Worm (Caenorhabditis elegans) whole organism, dauer: Measurements from ENCODE around the gene idpc-2.

Experiments
- unc-62 ChIP-seq: sonication (generic microtip); optimal IDR thresholded peaks from 2 replicates; lab custom pipeline; 2017; ENCODE audit warnings: missing biosample characterization, missing genetic modification reagents, missing genetic modification characterization

Gene idpc-2

ce11 chrV:8615711-8616110 is 5.4 kb downstream of the idpc-2 start:
- TF ChIP-seq unc-62, result no peak

DNA sequence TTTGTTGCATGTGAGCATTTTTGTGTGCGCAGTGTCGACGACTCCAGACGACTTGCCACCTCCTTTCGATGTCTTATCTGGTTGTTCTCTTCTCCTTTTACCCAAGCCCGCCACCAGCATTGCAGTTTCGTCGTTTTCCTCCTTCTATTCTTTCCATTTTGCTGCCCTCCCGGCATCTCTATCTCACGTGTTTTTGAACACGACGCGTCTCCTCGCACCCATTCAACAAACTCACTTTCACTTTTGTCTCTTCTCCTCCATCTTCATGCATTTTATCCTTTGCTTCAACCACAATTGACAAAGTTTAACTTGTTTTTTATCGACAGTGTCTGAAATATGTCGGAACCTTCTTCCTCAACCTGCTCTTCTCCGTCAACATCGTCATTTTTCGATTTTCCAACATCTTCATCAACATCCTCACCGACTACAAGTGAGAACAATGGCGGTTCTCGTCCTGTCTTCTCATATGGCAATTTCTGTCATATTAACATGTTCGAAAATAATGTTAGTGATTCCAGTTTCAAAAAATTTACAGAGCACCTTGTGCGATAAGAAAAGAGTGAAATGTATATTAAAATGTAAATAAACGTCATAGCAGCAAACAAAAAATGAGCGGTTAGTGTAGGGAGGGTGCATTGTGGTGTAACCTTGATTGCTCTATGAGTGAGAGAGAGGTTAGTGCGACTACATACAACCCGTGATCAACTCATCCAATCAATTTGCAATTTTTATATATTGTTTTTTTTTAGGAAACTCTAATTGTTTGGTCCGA is 10.3 kb downstream of the idpc-2 start, which contains the start of gene fip-4:
Gene fip-4 (minus strand): TSS at position 636 of the 772 bp plus-strand sequence.
- TF ChIP-seq unc-62, result no peak

DNA sequence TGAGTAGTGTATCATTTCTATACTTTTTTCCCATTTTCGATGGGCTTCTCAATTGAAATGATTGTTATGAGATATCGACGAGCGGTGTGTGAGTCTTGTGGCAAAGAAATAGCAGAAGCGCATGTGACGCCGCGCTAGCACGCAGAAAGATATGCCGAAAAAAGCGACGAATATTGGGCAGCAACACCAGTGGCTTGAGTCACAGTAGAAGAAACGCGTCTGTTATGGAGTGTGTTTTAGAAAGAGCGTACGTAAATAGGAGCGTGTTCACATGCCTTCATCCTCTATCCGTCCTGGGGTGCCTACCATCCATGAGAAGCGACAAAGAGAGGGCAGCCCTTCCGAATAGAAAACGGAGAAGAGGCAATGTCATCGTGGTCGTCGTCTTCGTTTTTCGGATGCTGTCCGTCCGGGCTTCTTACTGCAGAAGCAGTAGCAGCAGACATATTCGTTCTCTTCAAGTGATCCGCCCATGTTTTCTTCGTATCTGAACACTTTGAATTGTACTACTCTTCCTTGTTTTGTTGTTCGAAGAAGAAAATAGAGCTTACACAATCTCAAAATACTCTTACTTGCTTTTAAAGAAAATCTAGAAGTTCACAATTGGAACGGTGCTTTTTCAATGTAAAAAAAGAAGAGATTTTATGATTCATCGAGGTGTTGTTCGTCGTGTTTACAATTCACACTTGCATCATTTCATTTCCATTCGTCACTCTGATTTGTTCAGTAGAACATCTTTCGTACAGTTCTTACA is 11.2 kb downstream of the idpc-2 start:
- TF ChIP-seq unc-62, result no peak

DNA sequence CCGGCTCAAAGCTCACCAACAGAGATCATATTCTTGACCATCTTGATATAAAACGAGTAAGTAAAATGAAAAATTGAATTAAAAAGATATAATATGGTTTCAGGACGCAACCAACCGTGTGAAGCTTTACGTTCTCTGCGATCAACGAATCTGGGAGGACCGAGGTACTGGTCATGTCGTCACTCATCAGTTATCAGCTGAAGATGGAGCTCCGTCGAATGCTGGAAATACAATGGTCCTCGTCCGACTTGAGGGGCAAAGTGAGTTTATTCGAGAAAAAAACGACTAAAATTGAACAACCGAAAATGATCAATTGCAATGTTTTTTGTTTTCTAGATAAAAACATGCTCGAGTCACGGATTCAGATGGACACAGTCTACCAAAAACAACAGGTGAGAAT is 12.6 kb downstream of the idpc-2 start:
- TF ChIP-seq unc-62, result no peak

DNA sequence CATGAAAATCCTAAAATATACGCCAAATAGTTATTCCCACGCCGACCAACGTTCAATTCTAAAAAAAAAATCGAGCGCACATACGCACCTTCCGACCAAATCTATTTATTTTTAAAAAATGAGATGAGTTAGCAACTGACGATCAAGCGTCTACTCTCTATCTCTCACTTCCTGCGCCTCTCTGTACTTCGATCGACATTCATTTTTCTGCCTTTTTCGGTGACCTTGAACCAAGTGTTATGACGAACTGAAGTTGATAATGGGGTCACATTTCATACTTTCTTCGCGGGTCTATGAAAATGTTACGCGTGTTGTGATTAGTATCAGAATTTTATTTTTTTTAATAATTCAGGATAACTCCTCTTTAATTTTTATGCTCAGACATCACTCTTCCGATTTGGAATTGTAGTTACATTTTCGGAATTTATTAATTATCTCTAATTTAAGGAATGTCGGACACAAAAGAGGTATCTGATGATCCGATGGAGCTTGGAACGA is 13.7 kb downstream of the idpc-2 start, which contains the start of gene smk-1:
Gene smk-1 (plus strand): TSS at position 448 of the 498 bp plus-strand sequence.
- no peak for TF ChIP-seq unc-62

ce11 chrV:8606099-8606696 is 14.9 kb downstream of the idpc-2 start, which contains the start of gene vps-60:
Gene vps-60, minus strand, starts transcription at chrV:8606128.
- TF ChIP-seq unc-62, result no peak

DNA sequence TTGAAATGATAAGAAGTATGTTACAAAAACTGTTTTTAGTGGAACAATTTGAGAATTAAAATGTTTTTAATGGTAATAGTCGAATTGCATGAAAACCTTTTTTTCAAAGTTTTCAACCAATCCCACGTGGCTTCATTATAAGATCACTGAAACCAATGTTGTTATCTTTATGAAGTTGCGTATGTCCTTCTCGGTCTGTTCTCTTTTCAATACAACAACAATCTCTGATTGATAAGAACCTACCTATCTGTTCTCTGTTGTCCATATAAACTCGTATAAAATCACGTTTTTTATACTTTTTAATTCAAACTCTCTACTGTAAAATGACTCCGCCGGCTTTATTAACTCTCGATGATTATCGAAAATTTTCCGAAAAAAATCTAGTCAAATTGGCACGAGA is 17.8 kb downstream of the idpc-2 start, which contains the start of gene F41E6.5:
Gene F41E6.5 (plus strand): TSS at position 209 of the 400 bp plus-strand sequence.
- TF ChIP-seq unc-62, result no peak

DNA sequence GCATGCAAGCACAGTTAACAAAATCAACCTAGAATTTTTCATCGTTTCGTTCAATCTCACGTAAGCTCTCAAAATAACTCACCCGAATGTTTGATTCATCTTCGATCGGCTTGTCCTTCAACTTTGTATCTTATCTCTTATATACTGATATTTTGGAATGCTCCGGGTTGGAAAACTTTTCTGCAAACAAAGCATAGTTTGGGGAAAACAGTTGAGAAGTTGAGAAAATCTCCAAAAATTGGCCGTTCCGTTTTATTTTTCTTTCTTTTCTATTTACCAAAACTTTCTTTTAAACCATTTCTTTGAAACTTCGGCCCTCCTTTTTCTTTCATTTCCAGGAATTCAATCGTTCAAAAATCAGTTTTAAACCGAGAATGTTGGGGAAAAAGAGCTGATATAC is 18.5 kb downstream of the idpc-2 start, which contains the start of gene F41E6.15:
Gene F41E6.15 (minus strand): TSS at position 101 of the 400 bp plus-strand sequence.
- TF ChIP-seq unc-62, result no peak

ce11 chrV:8601420-8601819 is 19.7 kb downstream of the idpc-2 start, which contains the start of gene F41E6.8:
Gene F41E6.8, minus strand, starts transcription at chrV:8601520.
- no peak for TF ChIP-seq unc-62

- TF ChIP-seq unc-62, result no peak
Measured at ce11 chrV:8599957-8600356, 21.2 kb downstream of the idpc-2 start.

- TF ChIP-seq unc-62, result no peak
Measured at ce11 chrV:8599192-8599591, 21.9 kb downstream of the idpc-2 start, which contains the start of gene F41E6.7. Gene F41E6.7, minus strand, starts transcription at chrV:8599292.

ce11 chrV:8594105-8594964 is 26.8 kb downstream of the idpc-2 start, which contains the start of gene tag-196:
Gene tag-196, plus strand, starts transcription at chrV:8594914.
- TF ChIP-seq unc-62, result no peak

ce11 chrV:8592691-8593307 is 28.3 kb downstream of the idpc-2 start:
- no peak for TF ChIP-seq unc-62

DNA sequence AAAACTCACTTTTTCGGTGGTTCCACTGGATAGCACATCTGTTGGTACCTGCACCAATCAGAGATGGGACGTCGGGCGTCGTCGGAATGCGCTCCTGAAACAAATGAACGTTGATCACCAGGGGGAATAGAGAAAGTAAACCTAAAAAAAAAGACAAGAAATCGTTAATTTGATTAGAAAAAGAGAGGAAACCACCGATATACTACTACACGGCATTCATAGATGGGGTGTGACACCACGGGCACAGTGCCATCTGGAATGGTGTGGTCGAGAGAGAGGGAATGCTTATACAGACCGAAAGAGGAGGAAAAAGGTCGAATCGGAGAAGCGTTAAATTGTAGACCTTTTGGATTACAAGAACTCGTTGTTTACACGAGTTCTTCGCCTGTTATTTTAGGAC is 33.0 kb downstream of the idpc-2 start, which contains the start of gene C10B5.3:
Gene C10B5.3 (minus strand): TSS at position 101 of the 400 bp plus-strand sequence.
- TF ChIP-seq unc-62, result no peak

- no peak for TF ChIP-seq unc-62
Measured at ce11 chrV:8586920-8587319, 34.2 kb downstream of the idpc-2 start.
